Worm (Caenorhabditis elegans): ENCODE measurements around the gene rnp-3.
"Not testable (repeated sequence)": the region's sequence is repeated elsewhere in the genome, so short reads cannot be mapped to it uniquely, and the experiment has no call there.

rnp-3 gene

DNA sequence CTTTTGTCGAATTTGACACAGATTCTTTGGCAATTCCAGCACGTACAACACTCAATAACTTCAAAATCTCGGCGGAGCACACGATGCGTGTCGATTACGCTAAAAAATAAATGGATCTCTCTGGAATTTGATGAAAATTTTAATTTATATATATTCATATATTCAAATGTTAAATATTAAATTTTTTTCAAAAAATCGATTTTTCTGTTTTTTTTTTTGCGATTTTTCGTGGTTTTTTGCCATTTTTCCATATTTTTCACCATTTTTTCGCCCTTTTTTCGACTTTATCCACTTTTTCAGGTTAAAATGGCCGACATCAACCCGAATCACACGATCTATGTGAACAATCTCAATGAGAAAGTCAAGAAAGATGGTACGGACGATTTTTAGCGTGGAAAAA lies at the start of gene rnp-3:
rnp-3 (plus strand) TSS at position 301 of the 400 bp plus-strand sequence.
- TF ChIP-seq aptf-2 (GFP tag; conservative IDR thresholded peaks at IDR 0.05) = no peak
- TF ChIP-seq egrh-3 (GFP tag; IDR thresholded peaks at IDR 0.05) = no peak
- no peak for TF ChIP-seq sdz-38 (tag; optimal IDR thresholded peaks at IDR 0.05)
- no peak for TF ChIP-seq let-526 (GFP tag; IDR thresholded peaks at IDR 0.05)
- no peak for TF ChIP-seq die-1 (tag; optimal IDR thresholded peaks at IDR 0.05)
- TF ChIP-seq dox-1 (GFP tag; IDR thresholded peaks at IDR 0.05) = no peak
- no peak for TF ChIP-seq lin-40 (tag; optimal IDR thresholded peaks at IDR 0.05)
- TF ChIP-seq lin-26 (GFP tag; IDR thresholded peaks at IDR 0.05) = no peak
- no peak for TF ChIP-seq F10E7.11 (tag; optimal IDR thresholded peaks at IDR 0.05)
- TF ChIP-seq snpc-1.3 (tag; optimal IDR thresholded peaks at IDR 0.05; ENCODE audit: insufficient read depth) = no peak
- TF ChIP-seq attf-5 (GFP tag; optimal IDR thresholded peaks at IDR 0.05) = no peak
- no peak for TF ChIP-seq hsf-1 (GFP tag; IDR thresholded peaks at IDR 0.05)
- TF ChIP-seq tbp1 (GFP tag; optimal IDR thresholded peaks at IDR 0.05) = no peak
- no peak for TF ChIP-seq nhr-120 (GFP tag; IDR thresholded peaks at IDR 0.05)
- TF ChIP-seq madf-3 (GFP tag; IDR thresholded peaks at IDR 0.05) = no peak
- no peak for TF ChIP-seq ceh-27 (GFP tag; optimal IDR thresholded peaks at IDR 0.05)
- TF ChIP-seq lin-35 (GFP tag; optimal IDR thresholded peaks at IDR 0.05) = no peak

DNA sequence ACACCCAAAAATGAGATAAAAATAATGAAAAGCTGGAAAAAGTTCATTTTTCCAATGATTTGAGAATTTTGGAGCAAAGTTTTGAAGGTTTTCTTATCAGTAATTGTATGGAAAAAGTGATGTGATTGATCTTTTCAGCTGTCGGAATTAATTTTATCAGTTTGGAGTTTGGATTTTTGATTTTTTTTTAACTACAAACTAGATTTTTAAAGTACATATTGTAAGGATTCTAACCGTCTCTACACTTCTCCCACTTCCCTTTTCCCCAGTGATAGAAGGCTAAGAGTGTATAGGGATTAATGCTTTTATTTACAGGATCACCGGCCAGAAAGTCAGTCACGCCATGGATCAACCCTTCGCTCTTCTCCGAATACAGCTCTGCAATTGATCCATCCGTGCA lies 48.2 kb upstream of the rnp-3 start, which contains the start of gene F49F1.7:
F49F1.7 (minus strand) TSS at position 101 of the 400 bp plus-strand sequence.
- TF ChIP-seq him-1 (tag; optimal IDR thresholded peaks at IDR 0.05); ccch-3 (GFP tag; optimal IDR thresholded peaks at IDR 0.05); unc-130 (GFP tag; optimal IDR thresholded peaks at IDR 0.05): not testable (repeated sequence)

DNA sequence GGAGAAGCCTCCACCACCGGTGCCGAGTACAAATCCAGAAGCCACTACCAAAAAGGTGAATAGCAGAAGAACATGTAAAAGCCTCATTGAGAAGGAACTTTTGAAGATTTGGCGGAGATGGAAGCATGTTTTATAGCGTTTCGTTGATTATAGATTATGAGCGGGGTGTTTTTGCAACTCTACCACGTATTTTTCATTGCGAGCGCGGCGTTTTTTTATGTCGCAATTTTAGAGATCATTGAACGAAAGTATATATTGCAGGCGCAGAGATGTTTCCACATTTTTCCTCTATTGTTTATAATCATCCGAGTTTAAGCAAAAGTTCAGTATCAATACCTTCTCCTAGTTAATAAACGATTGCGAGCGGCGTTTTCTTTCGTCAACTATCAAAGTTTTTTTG lies 38.1 kb upstream of the rnp-3 start, which contains the start of gene F49F1.17:
F49F1.17 (minus strand) TSS at position 101 of the 400 bp plus-strand sequence.
- TF ChIP-seq ceh-58 (GFP tag; IDR thresholded peaks at IDR 0.05) (no peak), Y53G8AR.9 (GFP tag; conservative IDR thresholded peaks at IDR 0.05) (no peak), gei-17 (GFP tag; optimal IDR thresholded peaks at IDR 0.05) (no peak), lsl-1 (GFP tag; optimal IDR thresholded peaks at IDR 0.05) (no peak)

DNA sequence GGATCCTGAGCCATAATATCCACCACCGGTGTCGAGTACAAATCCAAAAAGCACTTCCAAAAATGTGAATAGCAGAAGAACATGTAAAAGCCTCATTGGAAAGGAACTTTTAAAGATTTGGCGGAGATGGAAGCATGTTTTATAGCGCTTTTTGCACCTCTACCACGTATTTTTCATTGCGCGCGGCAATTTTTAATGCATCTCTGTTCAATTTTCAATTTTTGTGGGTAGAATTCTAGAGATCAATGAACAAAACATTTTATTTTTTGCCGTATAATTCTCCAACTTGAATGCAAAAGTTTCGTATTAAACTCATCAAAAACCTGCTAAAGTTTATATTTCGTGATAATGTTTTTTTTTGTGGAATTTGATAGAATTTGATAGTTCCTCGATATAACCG lies 36.4 kb upstream of the rnp-3 start, which contains the start of gene F49F1.9:
F49F1.9 (minus strand) TSS at position 101 of the 400 bp plus-strand sequence.
- TF ChIP-seq B0019.2 (GFP tag; conservative IDR thresholded peaks at IDR 0.05) = no peak
- TF ChIP-seq F52B5.7 (tag; optimal IDR thresholded peaks at IDR 0.05) = no peak
- no peak for TF ChIP-seq B0261.1 (tag; optimal IDR thresholded peaks at IDR 0.05)

DNA sequence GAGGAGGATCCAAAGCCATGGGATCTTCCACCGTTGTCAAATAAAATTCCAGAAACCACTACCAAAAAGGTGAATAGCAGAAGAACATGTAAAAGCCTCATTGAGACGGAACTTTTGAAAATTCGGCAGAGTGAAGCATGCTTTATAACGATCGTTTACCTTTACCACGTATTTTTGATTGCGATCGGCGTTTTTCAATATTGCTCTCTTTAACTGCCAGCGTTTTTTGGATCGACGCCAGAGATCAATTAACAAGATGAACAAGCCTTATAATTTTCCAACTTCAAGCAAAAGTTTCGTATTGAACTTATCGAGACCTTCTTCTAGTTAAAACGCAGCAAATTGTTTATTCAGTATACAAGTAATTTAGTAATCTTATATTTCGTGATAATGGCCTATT lies 34.9 kb upstream of the rnp-3 start, which contains the start of gene F49F1.10:
F49F1.10 (minus strand) TSS at position 101 of the 400 bp plus-strand sequence.
- no peak for TF ChIP-seq let-607 (tag; optimal IDR thresholded peaks at IDR 0.05)
- TF ChIP-seq pbrm-1 (GFP tag; IDR thresholded peaks at IDR 0.05) = no peak
- no peak for TF ChIP-seq F10E7.11 (tag; optimal IDR thresholded peaks at IDR 0.05)
- no peak for TF ChIP-seq ztf-6 (GFP tag; IDR thresholded peaks at IDR 0.05)
- no peak for TF ChIP-seq K11D2.4 (GFP tag; IDR thresholded peaks at IDR 0.05)
- TF ChIP-seq efl-1 (GFP tag; optimal IDR thresholded peaks at IDR 0.05) = no peak
- TF ChIP-seq akir-1 (GFP tag; optimal IDR thresholded peaks at IDR 0.05) = no peak
- no peak for TF ChIP-seq lag-1 (GFP tag; IDR thresholded peaks at IDR 0.05)
- TF ChIP-seq xnd-1 (tag; optimal IDR thresholded peaks at IDR 0.05) = no peak
- no peak for TF ChIP-seq lsy-27 (tag; optimal IDR thresholded peaks at IDR 0.05; ENCODE audit: borderline replicate concordance, insufficient read depth)
- no peak for TF ChIP-seq athp-1 (tag; optimal IDR thresholded peaks at IDR 0.05)
- no peak for TF ChIP-seq bed-1 (GFP tag; IDR thresholded peaks at IDR 0.05)
- no peak for TF ChIP-seq F23B12.7 (tag; optimal IDR thresholded peaks at IDR 0.05; ENCODE audit: insufficient read depth)
- no peak for TF ChIP-seq nhr-90 (tag; optimal IDR thresholded peaks at IDR 0.05)
- no peak for TF ChIP-seq attf-3 (GFP tag; conservative IDR thresholded peaks at IDR 0.05)
- no peak for TF ChIP-seq ceh-27 (GFP tag; optimal IDR thresholded peaks at IDR 0.05)

Measured in whole organism, young adult.